Fruit fly (Drosophila melanogaster) whole organism, embryonic: ENCODE measurements around the gene Arp2.

ENCODE experiments used
- Antp ChIP-seq: fragments of 200-800 bp; sonication (Bioruptor generic); optimal IDR thresholded peaks from 3 replicates; lab custom pipeline; 2016; ENCODE audit warnings: missing biosample characterization, missing genetic modification characterization
- Atf3 ChIP-seq: fragments of 200-800 bp; sonication (Bioruptor generic); optimal IDR thresholded peaks from 3 replicates; lab custom pipeline; 2016; ENCODE audit warnings: missing biosample characterization, missing genetic modification characterization
- B-H2 ChIP-seq: fragments of 200-800 bp; sonication (Bioruptor generic); optimal IDR thresholded peaks from 2 replicates; lab custom pipeline; 2018; ENCODE audit warnings: missing biosample characterization, mild to moderate bottlenecking, missing genetic modification characterization
- Blimp-1 ChIP-seq: fragments of 200-800 bp; sonication (Bioruptor generic); optimal IDR thresholded peaks from 3 replicates; lab custom pipeline; 2018; ENCODE audit warnings: missing biosample characterization, missing genetic modification characterization, mild to moderate bottlenecking, moderate library complexity, missing genetic modification reagents
- CG10565 ChIP-seq: fragments of 200-800 bp; sonication (Bioruptor generic); optimal IDR thresholded peaks from 3 replicates; lab custom pipeline; 2016; ENCODE audit warnings: missing biosample characterization, mild to moderate bottlenecking, missing genetic modification characterization
- CG13287 ChIP-seq: fragments of 200-800 bp; sonication (Bioruptor generic); IDR thresholded peaks from 2 replicates; pipeline ENCODE4 v1.3.6; 2022; ENCODE audit warnings: missing biosample characterization, missing genetic modification characterization; ENCODE audit not compliant: partially characterized antibody
- CG13424 ChIP-seq: fragments of 200-800 bp; sonication (Bioruptor generic); optimal IDR thresholded peaks from 2 replicates; lab custom pipeline; 2019; ENCODE audit warnings: missing biosample characterization, mild to moderate bottlenecking, missing genetic modification characterization, moderate library complexity
- CG14014 ChIP-seq: fragments of 200-800 bp; sonication (Bioruptor generic); IDR thresholded peaks from 2 replicates; pipeline ENCODE4 v1.3.6; 2022; ENCODE audit warnings: missing biosample characterization, missing genetic modification characterization
- CG1529 ChIP-seq: fragments of 200-800 bp; sonication (Bioruptor generic); optimal IDR thresholded peaks from 3 replicates; lab custom pipeline; 2018; ENCODE audit warnings: missing biosample characterization, missing genetic modification characterization
- CG15514 ChIP-seq: fragments of 200-800 bp; sonication (Bioruptor generic); optimal IDR thresholded peaks from 3 replicates; lab custom pipeline; 2017; ENCODE audit warnings: missing biosample characterization, missing genetic modification characterization, mild to moderate bottlenecking, moderate library complexity, missing genetic modification reagents
- CG16813 ChIP-seq: fragments of 200-800 bp; sonication (Bioruptor generic); IDR thresholded peaks from 3 replicates; pipeline ENCODE4 v1.3.6; 2022; ENCODE audit warnings: missing biosample characterization, missing genetic modification characterization; ENCODE audit not compliant: partially characterized antibody
- CG17912 ChIP-seq: fragments of 200-800 bp; sonication (Bioruptor generic); optimal IDR thresholded peaks from 2 replicates; lab custom pipeline; 2018; ENCODE audit warnings: missing biosample characterization, mild to moderate bottlenecking, missing genetic modification characterization
- CG1832 ChIP-seq: fragments of 200-800 bp; sonication (Bioruptor generic); optimal IDR thresholded peaks from 2 replicates; lab custom pipeline; 2017; ENCODE audit warnings: missing biosample characterization, mild to moderate bottlenecking, missing genetic modification characterization, inconsistent platforms
- CG2129 ChIP-seq: fragments of 200-800 bp; sonication (Bioruptor generic); IDR thresholded peaks from 2 replicates; pipeline ENCODE4 v1.3.6; 2022; ENCODE audit warnings: missing biosample characterization, missing genetic modification characterization; ENCODE audit not compliant: partially characterized antibody
- CG6813 ChIP-seq: fragments of 200-800 bp; sonication (Bioruptor generic); optimal IDR thresholded peaks from 2 replicates; lab custom pipeline; 2017; ENCODE audit warnings: missing biosample characterization, missing genetic modification characterization, mild to moderate bottlenecking, moderate library complexity, missing genetic modification reagents
- CG7271 ChIP-seq: fragments of 200-800 bp; sonication (Bioruptor generic); optimal IDR thresholded peaks from 2 replicates; lab custom pipeline; 2018; ENCODE audit warnings: missing biosample characterization, mild to moderate bottlenecking, missing genetic modification characterization, moderate library complexity
- CG8944 ChIP-seq: fragments of 200-800 bp; sonication (Bioruptor generic); optimal IDR thresholded peaks from 3 replicates; lab custom pipeline; 2016; ENCODE audit warnings: missing biosample characterization, missing genetic modification characterization
- CoRest ChIP-seq: fragments of 200-800 bp; sonication (Bioruptor generic); optimal IDR thresholded peaks from 3 replicates; lab custom pipeline; 2018; ENCODE audit warnings: missing biosample characterization, mild to moderate bottlenecking, missing genetic modification characterization, moderate library complexity
- Dbx ChIP-seq: fragments of 200-800 bp; sonication (Bioruptor generic); IDR thresholded peaks from 3 replicates; pipeline ENCODE4 v1.3.6; 2022; ENCODE audit warnings: missing biosample characterization, missing genetic modification characterization
- Dll ChIP-seq: fragments of 200-800 bp; sonication (Bioruptor generic); IDR thresholded peaks from 4 replicates; pipeline ENCODE4 v1.3.6; 2022; ENCODE audit warnings: missing biosample characterization, missing genetic modification characterization; ENCODE audit not compliant: partially characterized antibody
- Elba2 ChIP-seq: fragments of 200-800 bp; sonication (Bioruptor generic); optimal IDR thresholded peaks from 3 replicates; lab custom pipeline; 2016; ENCODE audit warnings: missing biosample characterization, missing genetic modification characterization
- Hey ChIP-seq: fragments of 200-800 bp; sonication (Bioruptor generic); optimal IDR thresholded peaks from 3 replicates; lab custom pipeline; 2018; ENCODE audit warnings: missing biosample characterization, mild to moderate bottlenecking, missing genetic modification characterization
- HmgZ ChIP-seq: fragments of 200-800 bp; sonication (Bioruptor generic); optimal IDR thresholded peaks from 2 replicates; lab custom pipeline; 2018; ENCODE audit warnings: missing biosample characterization, mild to moderate bottlenecking, missing genetic modification characterization
- Hr51 ChIP-seq, 2 experiments: fragments of 200-800 bp; sonication (Bioruptor generic); optimal IDR thresholded peaks; 2 replicates in 1 of 2; 3 replicates in 1 of 2; lab custom pipeline; 2016 to 2018; ENCODE audit warnings: missing biosample characterization in 2 of 2, missing genetic modification characterization in 2 of 2, mild to moderate bottlenecking in 1 of 2, moderate library complexity in 1 of 2
- NFAT ChIP-seq: fragments of 200-800 bp; sonication (Bioruptor generic); IDR thresholded peaks from 2 replicates; pipeline ENCODE4 v1.3.6; 2022; ENCODE audit warnings: missing biosample characterization, missing genetic modification characterization
- NK7.1 ChIP-seq: fragments of 200-800 bp; sonication (Bioruptor generic); optimal IDR thresholded peaks from 3 replicates; lab custom pipeline; 2016; ENCODE audit warnings: missing biosample characterization, missing genetic modification characterization
- Oaz ChIP-seq: fragments of 200-800 bp; sonication (Bioruptor generic); IDR thresholded peaks from 2 replicates; pipeline ENCODE4 v1.3.6; 2022; ENCODE audit warnings: missing biosample characterization, missing genetic modification characterization
- Ptx1 ChIP-seq: fragments of 200-800 bp; sonication (Bioruptor generic); IDR thresholded peaks from 2 replicates; pipeline ENCODE4 v1.3.6; 2022; ENCODE audit warnings: missing biosample characterization, missing genetic modification characterization
- TFAM ChIP-seq: fragments of 200-800 bp; sonication (Bioruptor generic); optimal IDR thresholded peaks from 2 replicates; lab custom pipeline; 2017; ENCODE audit warnings: missing biosample characterization, missing genetic modification characterization, inconsistent platforms
- al ChIP-seq: fragments of 200-800 bp; sonication (Bioruptor generic); IDR thresholded peaks from 2 replicates; pipeline ENCODE4 v1.3.6; 2022; ENCODE audit warnings: missing biosample characterization, missing genetic modification characterization
- bbx ChIP-seq: fragments of 200-800 bp; sonication (Bioruptor generic); IDR thresholded peaks from 2 replicates; pipeline ENCODE4 v1.3.6; 2022; ENCODE audit warnings: missing biosample characterization, missing genetic modification characterization; ENCODE audit not compliant: partially characterized antibody
- bcd ChIP-seq: fragments of 200-800 bp; sonication (Bioruptor generic); optimal IDR thresholded peaks from 2 replicates; lab custom pipeline; 2017; ENCODE audit warnings: missing biosample characterization, mild to moderate bottlenecking, missing genetic modification characterization
- ftz-f1 ChIP-seq: fragments of 200-800 bp; sonication (Bioruptor generic); optimal IDR thresholded peaks from 2 replicates; lab custom pipeline; 2016; ENCODE audit warnings: missing biosample characterization, missing genetic modification characterization
- gro ChIP-seq: fragments of 200-800 bp; sonication (Bioruptor generic); optimal IDR thresholded peaks from 2 replicates; lab custom pipeline; 2016; ENCODE audit warnings: missing biosample characterization, missing genetic modification characterization
- hb ChIP-seq: fragments of 200-800 bp; sonication (Bioruptor generic); IDR thresholded peaks from 3 replicates; pipeline ENCODE4 v1.3.6; 2022; ENCODE audit warnings: missing biosample characterization, missing genetic modification characterization; ENCODE audit not compliant: partially characterized antibody
- hbn ChIP-seq: fragments of 200-800 bp; sonication (Bioruptor generic); IDR thresholded peaks from 2 replicates; pipeline ENCODE4 v1.3.6; 2022; ENCODE audit warnings: missing biosample characterization, missing genetic modification characterization; ENCODE audit not compliant: partially characterized antibody
- insv ChIP-seq, 2 experiments: fragments of 200-800 bp; sonication (Bioruptor generic); optimal IDR thresholded peaks; 3 replicates each; lab custom pipeline; 2016 to 2018; ENCODE audit warnings: missing biosample characterization in 2 of 2, missing genetic modification characterization in 2 of 2
- inv ChIP-seq: fragments of 200-800 bp; sonication (Bioruptor generic); IDR thresholded peaks from 2 replicates; pipeline ENCODE4 v1.3.6; 2022; ENCODE audit warnings: missing biosample characterization, missing genetic modification characterization; ENCODE audit not compliant: partially characterized antibody
- nmo ChIP-seq: fragments of 200-800 bp; sonication (Bioruptor generic); optimal IDR thresholded peaks from 2 replicates; lab custom pipeline; 2018; ENCODE audit warnings: missing biosample characterization, mild to moderate bottlenecking, missing genetic modification characterization, moderate library complexity
- scrt ChIP-seq: fragments of 200-800 bp; sonication (Bioruptor generic); optimal IDR thresholded peaks from 2 replicates; lab custom pipeline; 2018; ENCODE audit warnings: missing biosample characterization, mild to moderate bottlenecking, missing genetic modification characterization, moderate library complexity
- sd ChIP-seq: fragments of 200-800 bp; sonication (Bioruptor generic); optimal IDR thresholded peaks from 3 replicates; lab custom pipeline; 2018; ENCODE audit warnings: missing biosample characterization, mild to moderate bottlenecking, missing genetic modification characterization, moderate library complexity
- so ChIP-seq: fragments of 200-800 bp; sonication (Bioruptor generic); IDR thresholded peaks from 3 replicates; pipeline ENCODE4 v1.3.6; 2022; ENCODE audit warnings: missing biosample characterization, missing genetic modification characterization
- tio ChIP-seq: fragments of 200-800 bp; sonication (Bioruptor generic); optimal IDR thresholded peaks from 2 replicates; lab custom pipeline; 2017; ENCODE audit warnings: missing biosample characterization, missing genetic modification characterization, inconsistent platforms
- tll ChIP-seq, 2 experiments: fragments of 200-800 bp in 1 of 2; fragments of >200 bp in 1 of 2; sonication (Bioruptor generic) in 1 of 2; optimal IDR thresholded peaks; 2 replicates each; lab custom pipeline; 2017 to 2019; ENCODE audit warnings: missing biosample characterization in 2 of 2, missing genetic modification characterization in 2 of 2, mild to moderate bottlenecking in 1 of 2, moderate library complexity in 1 of 2
- unc-4 ChIP-seq: fragments of 200-800 bp; sonication (Bioruptor generic); IDR thresholded peaks from 2 replicates; pipeline ENCODE4 v1.3.6; 2022; ENCODE audit warnings: missing biosample characterization, missing genetic modification characterization; ENCODE audit not compliant: partially characterized antibody
- vnd ChIP-seq: fragments of 200-800 bp; sonication (Bioruptor generic); IDR thresholded peaks from 3 replicates; pipeline ENCODE4 v1.3.6; 2022; ENCODE audit warnings: missing biosample characterization, missing genetic modification characterization; ENCODE audit not compliant: partially characterized antibody
- wor ChIP-seq: fragments of 200-800 bp; sonication (Bioruptor generic); IDR thresholded peaks from 2 replicates; pipeline ENCODE4 v1.3.6; 2022; ENCODE audit warnings: missing biosample characterization, missing genetic modification characterization

The Arp2 gene

dm6 chrX:16598978-16599664 is 45.4 kb upstream of the Arp2 start, which contains the start of the genes CG9784 and Nup153 (continued):
- TF ChIP-seq HmgZ (tag; lab: Kevin White, UChicago) (peak; percentile 34), Ptx1 (GFP tag; lab: Robert Waterston, UW) (no peak), Dbx (peak; percentile 37; the same call in 1 of the 3 replicates), al (GFP tag; lab: Robert Waterston, UW) (no peak), CG8944 (GFP tag; lab: Kevin White, UChicago) (no peak), CG14014 (GFP tag; lab: Robert Waterston, UW) (no peak), wor (GFP tag; lab: Robert Waterston, UW) (no peak), bbx (GFP tag; lab: Robert Waterston, UW) (peak; percentile 97), gro (GFP tag; lab: Kevin White, UChicago) (no peak), Dll (GFP tag; lab: Robert Waterston, UW) (peak; percentile 92), tio (GFP tag; lab: Kevin White, UChicago) (no peak), CG7271 (no peak), tll (GFP tag; optimal IDR thresholded peaks at IDR 0.05; lab: Kevin White, UChicago) (no peak), CG16813 (GFP tag; lab: Robert Waterston, UW) (peak; percentile 96), CoRest (tag; lab: Kevin White, UChicago) (no peak), ftz-f1 (GFP tag; lab: Kevin White, UChicago) (no peak), CG13287 (GFP tag; lab: Robert Waterston, UW) (peak; percentile 91), CG1529 (GFP tag; lab: Kevin White, UChicago) (no peak), Elba2 (no peak), scrt (no peak), Antp (GFP tag; lab: Kevin White, UChicago) (no peak), hb (GFP tag; lab: Robert Waterston, UW) (peak; percentile 96), CG6813 (GFP tag; lab: Kevin White, UChicago) (no peak), Hey (tag; lab: Kevin White, UChicago) (no peak), NK7.1 (GFP tag; lab: Kevin White, UChicago) (no peak), insv (GFP tag; optimal IDR thresholded peaks at IDR 0.05; lab: Kevin White, UChicago) (no peak), CG2129 (peak; percentile 76), CG17912 (GFP tag; lab: Kevin White, UChicago) (no peak), CG10565 (GFP tag; lab: Kevin White, UChicago) (no peak), inv (GFP tag; lab: Robert Waterston, UW) (peak; percentile 96), Atf3 (GFP tag; lab: Kevin White, UChicago) (no peak), TFAM (no peak), Hr51 (GFP tag; optimal IDR thresholded peaks at IDR 0.05; lab: Kevin White, UChicago) (no peak), bcd (GFP tag; lab: Kevin White, UChicago) (no peak), B-H2 (GFP tag; lab: Kevin White, UChicago) (no peak), sd (no peak), Blimp-1 (GFP tag; lab: Kevin White, UChicago) (no peak), CG15514 (GFP tag; lab: Kevin White, UChicago) (peak; percentile 17), unc-4 (peak; percentile 84), NFAT (peak; percentile 52; the same call in 1 of the 2 replicates), Oaz (no peak), nmo (GFP tag; lab: Kevin White, UChicago) (no peak), vnd (peak; percentile 95), hbn (GFP tag; lab: Robert Waterston, UW) (peak; percentile 87), CG1832 (GFP tag; lab: Kevin White, UChicago) (no peak), CG13424 (tag; lab: Kevin White, UChicago) (no peak), so (GFP tag; lab: Robert Waterston, UW) (no peak)
